Fruit fly (Drosophila melanogaster): ENCODE data around the gene CG5445.

DNA sequence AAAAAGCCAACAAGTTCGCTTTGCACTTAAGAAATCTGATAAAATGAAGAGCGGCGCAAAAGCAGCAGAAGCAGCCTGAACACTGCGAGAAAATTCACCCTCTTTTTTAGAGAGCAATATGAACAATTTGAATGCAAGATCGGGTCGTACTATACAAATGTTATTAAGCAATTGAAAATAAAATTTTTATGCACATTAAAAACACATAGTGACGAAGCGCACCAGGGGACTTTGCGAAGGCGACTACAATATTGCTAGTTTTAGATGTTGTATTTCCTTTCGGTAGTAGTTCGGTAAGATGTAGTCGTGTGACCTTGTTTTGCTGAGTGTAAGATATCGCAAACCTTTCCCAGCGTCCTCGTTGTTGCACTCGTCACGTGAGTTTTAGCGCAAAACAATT, 69.3 kb downstream of the CG5445 start:
- TF ChIP-seq CTCF (optimal IDR thresholded peaks at IDR 0.05), result no peak
- TF ChIP-seq CG8478 (optimal IDR thresholded peaks at IDR 0.05), result no peak

Measured in S2 (cell line).